Fruit fly (Drosophila melanogaster) whole organism: Measurements from ENCODE around the gene aux.

Experiments used
- CG8478 ChIP-seq: fragments of >200 bp; optimal IDR thresholded peaks from 2 replicates; lab custom pipeline; 2018; ENCODE audit warnings: inconsistent platforms
- Dll ChIP-seq: fragments of >200 bp; optimal IDR thresholded peaks from 2 replicates; lab custom pipeline; 2017
- EcR ChIP-seq, 2 experiments: fragments of >200 bp; optimal IDR thresholded peaks; 2 replicates each; lab custom pipeline; 2017; ENCODE audit warnings: missing biosample characterization in 2 of 2, missing genetic modification characterization in 2 of 2, missing genetic modification reagents in 2 of 2
- pan ChIP-seq: fragments of >200 bp; optimal IDR thresholded peaks from 2 replicates; lab custom pipeline; 2017
- psq ChIP-seq: fragments of >200 bp; optimal IDR thresholded peaks from 2 replicates; lab custom pipeline; 2017
- usp ChIP-seq: fragments of >200 bp; optimal IDR thresholded peaks from 2 replicates; lab custom pipeline; 2017; ENCODE audit warnings: missing biosample characterization, missing genetic modification characterization, mixed read lengths

aux gene

dm6 chr3R:4241776-4242175 is 30.2 kb downstream of the aux start:
- no peak for TF ChIP-seq pan (lab: Kevin White, UChicago)
- TF ChIP-seq psq (lab: Kevin White, UChicago): no peak
- no peak for TF ChIP-seq EcR (GFP tag; optimal IDR thresholded peaks at IDR 0.05; lab: Kevin White, UChicago)
- no peak for TF ChIP-seq CG8478 (lab: Kevin White, UChicago)
- no peak for TF ChIP-seq Dll (lab: Kevin White, UChicago)
- TF ChIP-seq usp: no peak

- TF ChIP-seq CG8478 (lab: Kevin White, UChicago) (no peak), pan (lab: Kevin White, UChicago) (no peak), EcR (GFP tag; optimal IDR thresholded peaks at IDR 0.05; lab: Kevin White, UChicago) (no peak), psq (lab: Kevin White, UChicago) (no peak)
Observed at dm6 chr3R:4242209-4242887, 30.8 kb downstream of the aux start, which contains the start of gene CG14642. Gene CG14642 (minus strand): TSS chr3R:4242717.

- TF ChIP-seq Dll (lab: Kevin White, UChicago): no peak
- no peak for TF ChIP-seq CG8478 (lab: Kevin White, UChicago)
- TF ChIP-seq pan (lab: Kevin White, UChicago): no peak
- no peak for TF ChIP-seq usp
- TF ChIP-seq psq (lab: Kevin White, UChicago): no peak
- TF ChIP-seq EcR (GFP tag; optimal IDR thresholded peaks at IDR 0.05; lab: Kevin White, UChicago): no peak
Observed at dm6 chr3R:4243096-4243940, 31.7 kb downstream of the aux start, which contains the start of gene CG34305. Gene CG34305 (minus strand): TSS chr3R:4243146.

- TF ChIP-seq EcR (GFP tag; optimal IDR thresholded peaks at IDR 0.05; lab: Kevin White, UChicago): no peak
- no peak for TF ChIP-seq psq (lab: Kevin White, UChicago)
- no peak for TF ChIP-seq usp
- no peak for TF ChIP-seq Dll (lab: Kevin White, UChicago)
- TF ChIP-seq CG8478 (lab: Kevin White, UChicago): no peak
- TF ChIP-seq pan (lab: Kevin White, UChicago): no peak
Observed at dm6 chr3R:4246578-4247070, 35.0 kb downstream of the aux start, which contains the start of gene TwdlF. Gene TwdlF (plus strand): TSS chr3R:4247020.

- TF ChIP-seq Dll (lab: Kevin White, UChicago) (no peak), CG8478 (lab: Kevin White, UChicago) (no peak), usp (no peak), pan (lab: Kevin White, UChicago) (no peak), psq (lab: Kevin White, UChicago) (no peak), EcR (GFP tag; optimal IDR thresholded peaks at IDR 0.05; lab: Kevin White, UChicago) (no peak)
Observed at dm6 chr3R:4249947-4250346, 38.4 kb downstream of the aux start.

- TF ChIP-seq usp: no peak
- no peak for TF ChIP-seq Dll (lab: Kevin White, UChicago)
- TF ChIP-seq EcR (GFP tag; optimal IDR thresholded peaks at IDR 0.05; lab: Kevin White, UChicago): no peak
- no peak for TF ChIP-seq CG8478 (lab: Kevin White, UChicago)
- TF ChIP-seq psq (lab: Kevin White, UChicago): no peak
- no peak for TF ChIP-seq pan (lab: Kevin White, UChicago)
Observed at dm6 chr3R:4251241-4251640, 39.7 kb downstream of the aux start, which contains the start of gene TwdlG. Gene TwdlG (minus strand): TSS chr3R:4251341.

- TF ChIP-seq CG8478 (lab: Kevin White, UChicago): no peak
- no peak for TF ChIP-seq Dll (lab: Kevin White, UChicago)
Observed at dm6 chr3R:4252943-4253342, 41.4 kb downstream of the aux start, which contains the start of gene CG14644. Gene CG14644 (minus strand): TSS chr3R:4253043.

dm6 chr3R:4254408-4254807 is 42.8 kb downstream of the aux start, which contains the start of gene TwdlV:
Gene TwdlV (plus strand): TSS chr3R:4254708.
- no peak for TF ChIP-seq CG8478 (lab: Kevin White, UChicago)
- TF ChIP-seq psq (lab: Kevin White, UChicago): no peak
- TF ChIP-seq Dll (lab: Kevin White, UChicago): no peak
- TF ChIP-seq usp: no peak
- no peak for TF ChIP-seq pan (lab: Kevin White, UChicago)
- TF ChIP-seq EcR (GFP tag; optimal IDR thresholded peaks at IDR 0.05; lab: Kevin White, UChicago): no peak

dm6 chr3R:4256672-4257071 is 45.1 kb downstream of the aux start, which contains the start of gene Or82a:
Gene Or82a (plus strand): TSS chr3R:4256972.
- no peak for TF ChIP-seq psq (lab: Kevin White, UChicago)
- TF ChIP-seq pan (lab: Kevin White, UChicago): no peak

- no peak for TF ChIP-seq psq (lab: Kevin White, UChicago)
- TF ChIP-seq EcR (GFP tag; optimal IDR thresholded peaks at IDR 0.05; lab: Kevin White, UChicago): no peak
- TF ChIP-seq usp: no peak
- TF ChIP-seq pan (lab: Kevin White, UChicago): no peak
- TF ChIP-seq CG8478 (lab: Kevin White, UChicago): no peak
- no peak for TF ChIP-seq Dll (lab: Kevin White, UChicago)
Observed at dm6 chr3R:4266470-4266869, 54.9 kb downstream of the aux start, which contains the start of gene CG1092. Gene CG1092 (plus strand): TSS chr3R:4266770.

dm6 chr3R:4268339-4268738 is 56.8 kb downstream of the aux start:
- no peak for TF ChIP-seq psq (lab: Kevin White, UChicago)
- TF ChIP-seq usp: no peak
- TF ChIP-seq pan (lab: Kevin White, UChicago): no peak
- TF ChIP-seq CG8478 (lab: Kevin White, UChicago): no peak
- TF ChIP-seq EcR (GFP tag; optimal IDR thresholded peaks at IDR 0.05; lab: Kevin White, UChicago): no peak
